Worm (Caenorhabditis elegans): Measurements from ENCODE around the gene zyg-9.

Gene zyg-9

DNA sequence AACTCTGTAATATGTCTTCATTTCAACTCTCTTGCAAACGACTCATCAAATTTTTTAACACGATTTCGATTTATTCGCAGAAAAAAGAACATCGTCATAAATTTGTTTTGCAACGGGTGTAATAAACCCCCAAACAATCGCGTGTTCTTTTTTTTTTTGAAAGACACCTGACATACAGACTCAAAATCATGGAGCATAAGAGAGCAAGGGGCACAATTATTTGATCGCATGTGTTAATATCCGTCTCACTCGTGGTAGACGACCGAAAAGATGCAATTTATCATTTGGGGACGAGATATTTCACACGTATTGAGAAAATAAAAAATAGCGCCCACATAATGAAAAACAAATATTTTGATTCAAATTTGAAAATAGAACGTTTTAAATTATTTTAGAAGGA lies 38.6 kb downstream of the zyg-9 start:
- TF ChIP-seq ama-1 (optimal IDR thresholded peaks at IDR 0.05): no peak
- TF ChIP-seq tra-4 (tag; optimal IDR thresholded peaks at IDR 0.05): no peak
- no peak for TF ChIP-seq aly-1 (tag; optimal IDR thresholded peaks at IDR 0.05)
- TF ChIP-seq ets-7 (tag; optimal IDR thresholded peaks at IDR 0.05): no peak
- TF ChIP-seq flt-1 (GFP tag; IDR thresholded peaks at IDR 0.05): no peak

DNA sequence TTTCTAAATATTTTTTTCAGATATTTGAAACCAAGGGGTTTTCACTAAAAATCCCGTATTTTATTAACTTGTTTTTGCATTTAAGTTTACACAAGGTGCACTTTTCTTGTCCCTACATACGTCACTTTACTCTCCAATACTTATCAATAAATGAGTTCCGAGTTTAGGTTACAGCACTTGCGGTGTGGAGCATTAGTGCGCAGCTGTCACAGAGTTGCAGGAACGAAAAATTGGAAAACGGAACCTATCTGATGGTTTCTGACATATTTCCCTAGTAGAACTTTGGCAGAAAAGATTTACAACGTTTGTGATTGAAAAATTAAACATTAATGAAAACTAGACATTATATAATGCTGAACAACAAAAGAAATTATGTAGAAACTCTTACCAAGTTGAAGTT lies 40.6 kb downstream of the zyg-9 start:
- no peak for TF ChIP-seq ceh-13 (GFP tag; optimal IDR thresholded peaks at IDR 0.05)
- no peak for TF ChIP-seq ceh-36 (tag; optimal IDR thresholded peaks at IDR 0.05)
- no peak for TF ChIP-seq ets-7 (tag; optimal IDR thresholded peaks at IDR 0.05)
- no peak for TF ChIP-seq tra-4 (tag; optimal IDR thresholded peaks at IDR 0.05)
- no peak for TF ChIP-seq flt-1 (GFP tag; IDR thresholded peaks at IDR 0.05)
- no peak for TF ChIP-seq tbx-37 (GFP tag; conservative IDR thresholded peaks at IDR 0.05)
- no peak for TF ChIP-seq ama-1 (optimal IDR thresholded peaks at IDR 0.05)
- no peak for TF ChIP-seq scrt-1 (GFP tag; IDR thresholded peaks at IDR 0.05)
- TF ChIP-seq hmg-4 (GFP tag; optimal IDR thresholded peaks at IDR 0.05): no peak

DNA sequence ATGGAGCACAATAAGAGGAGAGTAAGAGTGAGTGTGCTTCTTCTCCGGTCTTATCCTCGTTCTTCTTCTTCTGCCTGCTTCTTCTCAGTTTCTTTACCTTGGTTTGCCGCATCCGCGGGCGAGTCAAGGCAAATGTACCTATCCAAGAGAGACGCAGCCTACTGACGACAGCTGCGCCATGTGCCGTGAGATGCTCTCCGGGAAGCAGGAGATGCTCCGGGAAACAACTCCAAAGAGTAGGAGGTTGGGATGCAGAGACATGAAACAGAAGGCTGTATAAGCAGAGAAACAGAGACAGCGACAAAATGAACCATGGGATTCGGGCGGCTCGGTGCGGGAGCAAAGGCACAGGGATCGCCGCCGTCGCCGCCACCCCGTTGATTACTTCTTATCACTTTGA lies 41.4 kb downstream of the zyg-9 start:
- TF ChIP-seq ceh-13 (GFP tag; optimal IDR thresholded peaks at IDR 0.05) (no peak), ceh-36 (tag; optimal IDR thresholded peaks at IDR 0.05) (no peak)

DNA sequence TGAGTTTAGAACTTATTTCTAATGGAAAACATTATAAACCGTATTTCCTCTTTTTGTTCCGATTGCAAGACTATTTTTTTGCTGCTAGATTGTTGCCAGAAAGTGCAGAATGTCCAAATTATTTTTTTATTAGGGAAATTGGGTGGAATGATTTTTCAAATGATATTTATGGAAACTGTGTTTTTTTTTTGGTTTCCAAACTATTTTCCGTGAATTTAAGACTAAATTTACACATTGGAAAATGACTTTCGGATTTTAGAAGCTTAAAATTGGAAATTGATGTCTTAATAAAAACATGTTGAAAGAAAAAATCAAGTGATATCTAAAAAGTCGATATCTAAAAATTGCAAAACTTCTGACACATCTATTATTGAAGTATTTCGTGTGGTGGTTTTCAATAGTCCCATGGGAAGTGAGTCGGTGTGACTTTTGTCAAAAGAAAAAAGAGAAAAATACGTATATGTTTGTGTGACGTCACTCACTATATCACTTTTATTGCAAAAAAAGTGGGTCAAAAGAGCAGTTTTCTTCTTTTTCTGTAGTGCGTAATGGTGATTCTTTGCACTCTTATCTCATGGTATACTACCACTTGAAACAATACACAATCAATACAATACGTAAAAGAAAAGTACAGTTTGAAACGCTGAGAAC lies 46.6 kb downstream of the zyg-9 start:
- no peak for TF ChIP-seq scrt-1 (GFP tag; IDR thresholded peaks at IDR 0.05)
- TF ChIP-seq ets-7 (tag; optimal IDR thresholded peaks at IDR 0.05): no peak
- no peak for TF ChIP-seq aly-1 (tag; optimal IDR thresholded peaks at IDR 0.05)
- TF ChIP-seq sea-1 (GFP tag; conservative IDR thresholded peaks at IDR 0.05): no peak
- no peak for TF ChIP-seq F13C5.2 (tag; optimal IDR thresholded peaks at IDR 0.05)
- TF ChIP-seq hmbx-1 (tag; optimal IDR thresholded peaks at IDR 0.05): no peak
- TF ChIP-seq tbx-37 (GFP tag; conservative IDR thresholded peaks at IDR 0.05): no peak
- TF ChIP-seq ceh-13 (GFP tag; optimal IDR thresholded peaks at IDR 0.05): no peak
- TF ChIP-seq tbx-11 (GFP tag; IDR thresholded peaks at IDR 0.05): no peak
- TF ChIP-seq hmg-4 (GFP tag; optimal IDR thresholded peaks at IDR 0.05): no peak
- TF ChIP-seq ceh-36 (tag; optimal IDR thresholded peaks at IDR 0.05): no peak
- TF ChIP-seq pes-1 (GFP tag; IDR thresholded peaks at IDR 0.05): no peak
- TF ChIP-seq ama-1 (optimal IDR thresholded peaks at IDR 0.05): no peak
- TF ChIP-seq flt-1 (GFP tag; IDR thresholded peaks at IDR 0.05): no peak
- TF ChIP-seq B0310.2 (tag; optimal IDR thresholded peaks at IDR 0.05): no peak
- no peak for TF ChIP-seq tra-4 (tag; optimal IDR thresholded peaks at IDR 0.05)
- no peak for TF ChIP-seq hnd-1 (tag; optimal IDR thresholded peaks at IDR 0.05)

DNA sequence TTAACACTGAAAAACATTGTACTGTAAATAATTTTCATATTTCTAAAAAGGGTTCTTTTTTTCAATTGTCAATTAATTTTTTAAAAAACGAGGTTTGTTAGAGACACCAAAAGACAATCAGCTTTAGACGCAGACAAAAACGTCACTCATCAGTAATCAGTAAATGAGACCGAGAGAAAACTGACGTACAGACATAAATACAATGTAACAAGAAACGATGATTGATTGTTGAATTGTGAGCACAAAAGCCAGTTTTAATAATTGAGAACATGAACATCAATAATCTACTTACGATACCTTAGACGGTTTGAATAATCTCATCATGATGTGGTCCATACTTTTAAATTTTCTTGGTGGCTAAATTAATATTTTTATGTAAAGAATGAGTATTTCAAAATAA lies 49.1 kb downstream of the zyg-9 start:
- TF ChIP-seq sea-1 (GFP tag; conservative IDR thresholded peaks at IDR 0.05): no peak
- TF ChIP-seq tbx-37 (GFP tag; conservative IDR thresholded peaks at IDR 0.05): no peak
- no peak for TF ChIP-seq ceh-36 (tag; optimal IDR thresholded peaks at IDR 0.05)
- TF ChIP-seq pes-1 (GFP tag; IDR thresholded peaks at IDR 0.05): no peak
- no peak for TF ChIP-seq F13C5.2 (tag; optimal IDR thresholded peaks at IDR 0.05)
- TF ChIP-seq tbx-11 (GFP tag; IDR thresholded peaks at IDR 0.05): no peak
- TF ChIP-seq scrt-1 (GFP tag; IDR thresholded peaks at IDR 0.05): no peak
- TF ChIP-seq ceh-13 (GFP tag; optimal IDR thresholded peaks at IDR 0.05): no peak
- TF ChIP-seq hmbx-1 (tag; optimal IDR thresholded peaks at IDR 0.05): no peak
- TF ChIP-seq ets-7 (tag; optimal IDR thresholded peaks at IDR 0.05): no peak
- no peak for TF ChIP-seq hmg-4 (GFP tag; optimal IDR thresholded peaks at IDR 0.05)
- no peak for TF ChIP-seq ama-1 (optimal IDR thresholded peaks at IDR 0.05)
- no peak for TF ChIP-seq hnd-1 (tag; optimal IDR thresholded peaks at IDR 0.05)
- TF ChIP-seq B0310.2 (tag; optimal IDR thresholded peaks at IDR 0.05): no peak
- no peak for TF ChIP-seq tra-4 (tag; optimal IDR thresholded peaks at IDR 0.05)
- TF ChIP-seq aly-1 (tag; optimal IDR thresholded peaks at IDR 0.05): no peak

DNA sequence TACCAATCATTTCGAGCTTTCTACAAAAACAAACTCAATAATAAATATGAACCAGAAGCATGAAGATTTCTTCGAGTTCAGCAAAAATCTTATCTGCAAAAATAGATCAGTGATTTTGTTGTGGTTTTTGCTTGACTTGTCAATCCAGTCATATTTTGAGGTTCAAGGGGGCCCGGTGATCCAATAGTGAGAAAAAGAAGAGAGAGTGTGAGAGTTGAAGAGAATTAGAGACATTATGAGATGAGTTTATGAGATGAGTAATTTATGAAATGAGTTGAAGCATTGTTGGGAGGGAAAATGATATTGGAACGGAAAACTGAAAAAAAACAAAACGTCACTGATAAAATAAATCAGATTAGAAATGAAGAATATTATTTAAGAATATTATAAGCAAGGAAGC lies 51.3 kb downstream of the zyg-9 start, which contains the start of gene T13H5.1:
Gene T13H5.1 (minus strand): TSS at position 101 of the 400 bp plus-strand sequence.
- TF ChIP-seq sea-1 (GFP tag; conservative IDR thresholded peaks at IDR 0.05) (no peak), hmbx-1 (tag; optimal IDR thresholded peaks at IDR 0.05) (no peak), flt-1 (GFP tag; IDR thresholded peaks at IDR 0.05) (no peak), ceh-36 (tag; optimal IDR thresholded peaks at IDR 0.05) (no peak), scrt-1 (GFP tag; IDR thresholded peaks at IDR 0.05) (no peak), F13C5.2 (tag; optimal IDR thresholded peaks at IDR 0.05) (no peak), aly-1 (tag; optimal IDR thresholded peaks at IDR 0.05) (no peak), hnd-1 (tag; optimal IDR thresholded peaks at IDR 0.05) (no peak), hmg-4 (GFP tag; optimal IDR thresholded peaks at IDR 0.05) (no peak), tbx-37 (GFP tag; conservative IDR thresholded peaks at IDR 0.05) (no peak), B0310.2 (tag; optimal IDR thresholded peaks at IDR 0.05) (no peak)
